Worm (Caenorhabditis elegans) whole organism, L4/young adult: Measurements from ENCODE around the gene cua-1.

Experiments used
- dao-5 ChIP-seq: sonication (generic microtip); optimal IDR thresholded peaks from 2 replicates; lab custom pipeline; 2016; ENCODE audit warnings: missing genotype, missing genetic modification characterization, moderate library complexity, missing compliant biosample characterization
- him-1 ChIP-seq: sonication (generic microtip); optimal IDR thresholded peaks from 2 replicates; lab custom pipeline; 2016; ENCODE audit warnings: missing genotype, missing genetic modification reagents, missing genetic modification characterization, missing compliant biosample characterization

DNA sequence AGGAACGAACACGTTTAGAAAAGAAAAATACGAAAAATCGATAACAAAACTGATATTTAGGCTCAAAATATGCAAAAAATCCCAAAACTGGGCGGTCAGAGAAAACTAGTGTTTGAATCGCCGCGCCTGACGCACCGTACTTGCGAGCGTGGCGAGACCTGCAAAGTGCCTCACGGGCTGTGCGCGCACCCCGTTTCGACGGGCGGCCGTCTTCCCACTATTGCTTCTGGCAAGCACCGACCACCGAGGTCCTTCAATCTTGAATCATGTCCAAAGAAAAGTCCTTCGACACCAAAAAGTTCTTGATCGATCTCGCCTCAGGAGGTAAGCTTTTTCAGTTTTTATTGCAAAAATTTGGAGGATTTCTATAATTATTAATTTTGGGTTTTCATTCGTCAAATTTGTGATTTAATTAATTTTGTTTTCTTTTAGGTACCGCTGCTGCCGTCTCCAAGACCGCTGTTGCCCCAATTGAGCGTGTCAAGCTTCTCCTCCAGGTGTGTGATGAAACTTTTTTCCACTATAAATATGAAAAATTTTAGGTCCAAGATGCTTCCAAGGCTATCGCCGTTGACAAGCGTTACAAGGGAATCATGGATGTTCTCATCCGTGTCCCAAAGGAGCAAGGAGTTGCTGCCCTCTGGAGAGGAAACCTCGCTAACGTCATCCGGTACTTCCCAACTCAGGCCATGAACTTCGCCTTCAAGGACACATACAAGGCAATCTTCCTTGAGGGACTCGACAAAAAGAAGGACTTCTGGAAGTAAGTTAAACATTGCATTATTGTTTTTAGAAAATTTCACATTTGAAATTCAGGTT lies 8.1 kb upstream of the cua-1 start, which contains the start of gene ant-1.1:
- TF ChIP-seq him-1 (peak; percentile 38), dao-5 (no peak)
